Worm (Caenorhabditis elegans) whole organism, L3 larva: Measurements from ENCODE around the gene pals-33.
A peak's percentile ranks its signal among the peaks of the same experiment; 100 is the strongest.

Source experiments
- R02D3.7 ChIP-seq: fragments of 150-350 bp; optimal IDR thresholded peaks from 2 replicates; lab custom pipeline; 2014; ENCODE audit warnings: missing biosample characterization, missing genetic modification characterization
- aly-2 ChIP-seq: fragments of 150-350 bp; optimal IDR thresholded peaks from 2 replicates; lab custom pipeline; 2014; ENCODE audit warnings: missing biosample characterization, missing genetic modification characterization
- ceh-16 ChIP-seq: sonication (generic microtip); optimal IDR thresholded peaks from 2 replicates; lab custom pipeline; 2017; ENCODE audit warnings: missing biosample characterization, missing genetic modification characterization
- ceh-28 ChIP-seq: fragments of 150-350 bp; optimal IDR thresholded peaks from 2 replicates; lab custom pipeline; 2014; ENCODE audit warnings: missing biosample characterization, missing genetic modification reagents, missing genetic modification characterization
- ceh-82 ChIP-seq: fragments of 150-350 bp; optimal IDR thresholded peaks from 2 replicates; lab custom pipeline; 2014; ENCODE audit warnings: missing biosample characterization, missing genetic modification characterization
- ceh-9 ChIP-seq: sonication (generic microtip); optimal IDR thresholded peaks from 2 replicates; lab custom pipeline; 2018; ENCODE audit warnings: missing biosample characterization, missing genetic modification characterization
- daf-12 ChIP-seq: fragments of 150-350 bp; optimal IDR thresholded peaks from 2 replicates; lab custom pipeline; 2014; ENCODE audit warnings: missing biosample characterization, missing genetic modification reagents, missing genetic modification characterization
- egl-5 ChIP-seq: fragments of 150-350 bp; optimal IDR thresholded peaks from 2 replicates; lab custom pipeline; 2017; ENCODE audit warnings: missing biosample characterization, missing genetic modification reagents, missing genetic modification characterization, inconsistent platforms
- elt-1 ChIP-seq: fragments of 150-350 bp; optimal IDR thresholded peaks from 2 replicates; lab custom pipeline; 2014; ENCODE audit warnings: missing biosample characterization, missing genetic modification characterization
- elt-2 ChIP-seq: sonication (generic microtip); optimal IDR thresholded peaks from 2 replicates; lab custom pipeline; 2016; ENCODE audit warnings: missing genetic modification reagents, mild to moderate bottlenecking, missing genetic modification characterization, missing compliant biosample characterization
- elt-3 ChIP-seq, 3 experiments: fragments of 150-350 bp in 1 of 3; sonication (generic microtip) in 2 of 3; optimal IDR thresholded peaks; 2 replicates in 2 of 3; 4 replicates in 1 of 3; lab custom pipeline; 2014 to 2017; ENCODE audit warnings: missing biosample characterization in 3 of 3, missing genetic modification characterization in 3 of 3
- hmg-11 ChIP-seq: sonication (generic microtip); optimal IDR thresholded peaks from 2 replicates; lab custom pipeline; 2016; ENCODE audit warnings: missing genetic modification characterization, missing compliant biosample characterization
- jun-1 ChIP-seq: fragments of 150-350 bp; optimal IDR thresholded peaks from 2 replicates; lab custom pipeline; 2014; ENCODE audit warnings: missing biosample characterization, missing genetic modification reagents, missing genetic modification characterization
- lin-15B ChIP-seq: fragments of 150-350 bp; optimal IDR thresholded peaks from 2 replicates; lab custom pipeline; 2014; ENCODE audit warnings: missing biosample characterization, missing genetic modification characterization
- lsy-12 ChIP-seq: sonication (generic microtip); optimal IDR thresholded peaks from 2 replicates; lab custom pipeline; 2016; ENCODE audit warnings: mild to moderate bottlenecking, missing genetic modification characterization, missing compliant biosample characterization
- mdl-1 ChIP-seq: fragments of 150-350 bp; optimal IDR thresholded peaks from 2 replicates; lab custom pipeline; 2014; ENCODE audit warnings: missing biosample characterization, missing genetic modification characterization
- nfya-1 ChIP-seq: sonication (generic microtip); optimal IDR thresholded peaks from 2 replicates; lab custom pipeline; 2017; ENCODE audit warnings: missing genetic modification characterization, mild to moderate bottlenecking, missing compliant biosample characterization, antibody characterized with exemption, moderate library complexity; ENCODE audit not compliant: insufficient read depth
- nhr-11 ChIP-seq: fragments of 150-350 bp; optimal IDR thresholded peaks from 2 replicates; lab custom pipeline; 2014; ENCODE audit warnings: missing biosample characterization, missing genetic modification characterization
- nhr-12 ChIP-seq: fragments of 150-350 bp; optimal IDR thresholded peaks from 2 replicates; lab custom pipeline; 2014; ENCODE audit warnings: missing biosample characterization, missing genetic modification characterization
- nhr-23 ChIP-seq: fragments of 150-350 bp; optimal IDR thresholded peaks from 2 replicates; lab custom pipeline; 2014; ENCODE audit warnings: missing biosample characterization, missing genetic modification reagents, missing genetic modification characterization
- nhr-25 ChIP-seq: sonication (generic microtip); optimal IDR thresholded peaks from 2 replicates; lab custom pipeline; 2017; ENCODE audit warnings: missing biosample characterization, missing genetic modification characterization
- nhr-43 ChIP-seq: sonication (generic microtip); optimal IDR thresholded peaks from 2 replicates; lab custom pipeline; 2016; ENCODE audit warnings: mild to moderate bottlenecking, missing genetic modification characterization, missing compliant biosample characterization; ENCODE audit not compliant: poor library complexity, severe bottlenecking
- nhr-67 ChIP-seq: fragments of 150-350 bp; optimal IDR thresholded peaks from 2 replicates; lab custom pipeline; 2014; ENCODE audit warnings: missing biosample characterization, missing genetic modification characterization
- nhr-76 ChIP-seq: fragments of 150-350 bp; sonication (generic microtip); optimal IDR thresholded peaks from 5 replicates; lab custom pipeline; 2014; ENCODE audit warnings: missing biosample characterization, missing genetic modification characterization
- pha-4 ChIP-seq: fragments of 150-350 bp; optimal IDR thresholded peaks from 2 replicates; lab custom pipeline; 2014; ENCODE audit warnings: missing biosample characterization, missing genetic modification reagents, missing genetic modification characterization
- pqm-1 ChIP-seq: fragments of 150-350 bp; optimal IDR thresholded peaks from 2 replicates; lab custom pipeline; 2017; ENCODE audit warnings: missing biosample characterization, missing genetic modification characterization, inconsistent platforms
- sea-2 ChIP-seq: fragments of 150-350 bp; sonication (generic microtip); optimal IDR thresholded peaks from 4 replicates; lab custom pipeline; 2014; ENCODE audit warnings: missing biosample characterization, missing genetic modification reagents, missing genetic modification characterization
- snpc-4 ChIP-seq: fragments of 150-350 bp; optimal IDR thresholded peaks from 2 replicates; lab custom pipeline; 2014; ENCODE audit warnings: missing biosample characterization, missing genetic modification characterization
- unc-39 ChIP-seq: sonication (generic microtip); optimal IDR thresholded peaks from 4 replicates; lab custom pipeline; 2017; ENCODE audit warnings: missing biosample characterization, missing genetic modification characterization
- zag-1 ChIP-seq: fragments of 150-350 bp; optimal IDR thresholded peaks from 2 replicates; lab custom pipeline; 2014; ENCODE audit warnings: missing biosample characterization, missing genetic modification characterization
- ztf-11 ChIP-seq: fragments of 150-350 bp; optimal IDR thresholded peaks from 2 replicates; lab custom pipeline; 2014; ENCODE audit warnings: missing biosample characterization, missing genetic modification characterization
- ztf-4 ChIP-seq: fragments of 150-350 bp; optimal IDR thresholded peaks from 2 replicates; lab custom pipeline; 2014; ENCODE audit warnings: missing biosample characterization, missing genetic modification characterization

pals-33 gene

ce11 chrV:3673080-3673479, at the start of gene pals-33:
TSS of gene pals-33 (plus strand) at chrV:3673380.
- TF ChIP-seq ztf-11, result no peak
- no peak for TF ChIP-seq R02D3.7 (tag; lab: Kevin White, UChicago)
- TF ChIP-seq nhr-76, result no peak
- no peak for TF ChIP-seq ceh-9
- TF ChIP-seq elt-2, result no peak
- TF ChIP-seq nhr-23 (tag; lab: Kevin White, UChicago), result no peak
- TF ChIP-seq aly-2 (tag; lab: Kevin White, UChicago), result no peak
- TF ChIP-seq elt-3 (tag; optimal IDR thresholded peaks at IDR 0.05; lab: Kevin White, UChicago), result no peak

- TF ChIP-seq ceh-28 (tag; lab: Kevin White, UChicago), result no peak
- no peak for TF ChIP-seq nhr-12 (tag; lab: Kevin White, UChicago)
- TF ChIP-seq unc-39 (tag; lab: Kevin White, UChicago), result no peak
- no peak for TF ChIP-seq daf-12 (tag; lab: Kevin White, UChicago)
Observed at ce11 chrV:3626944-3627343, 46.2 kb upstream of the pals-33 start, which contains the start of gene F59B1.4. TSS of gene F59B1.4 (minus strand) at chrV:3627044.

DNA sequence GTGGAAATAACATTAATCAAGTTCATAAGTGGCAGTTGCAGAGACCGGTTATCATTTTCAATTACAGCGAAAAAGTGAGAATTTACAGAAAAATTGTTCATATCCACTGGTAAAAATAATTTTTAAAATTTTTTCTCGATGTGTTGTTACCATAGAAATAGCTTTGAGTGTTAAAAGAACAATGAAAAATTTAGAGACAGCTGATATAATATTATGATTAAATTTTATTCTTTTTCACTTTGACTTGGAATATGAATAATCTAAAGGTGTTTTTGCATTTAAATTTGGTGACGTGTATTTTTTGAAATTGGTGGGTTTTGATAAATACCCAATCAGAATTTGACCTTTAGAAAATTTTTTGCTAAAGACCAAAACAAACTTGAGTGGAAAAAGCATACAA, 41.6 kb upstream of the pals-33 start, which contains the start of gene F59B1.6:
F59B1.6 (minus strand) TSS at position 101 of the 400 bp plus-strand sequence.
- TF ChIP-seq ceh-82 (tag; lab: Kevin White, UChicago) (no peak), lin-15B (tag; lab: Kevin White, UChicago) (no peak), nhr-23 (tag; lab: Kevin White, UChicago) (no peak), nhr-67 (tag; lab: Kevin White, UChicago) (no peak), nhr-76 (no peak), elt-1 (tag; lab: Kevin White, UChicago) (no peak), elt-2 (no peak), mdl-1 (tag; lab: Kevin White, UChicago) (no peak), ztf-11 (no peak), nhr-25 (tag; lab: Kevin White, UChicago) (no peak)

DNA sequence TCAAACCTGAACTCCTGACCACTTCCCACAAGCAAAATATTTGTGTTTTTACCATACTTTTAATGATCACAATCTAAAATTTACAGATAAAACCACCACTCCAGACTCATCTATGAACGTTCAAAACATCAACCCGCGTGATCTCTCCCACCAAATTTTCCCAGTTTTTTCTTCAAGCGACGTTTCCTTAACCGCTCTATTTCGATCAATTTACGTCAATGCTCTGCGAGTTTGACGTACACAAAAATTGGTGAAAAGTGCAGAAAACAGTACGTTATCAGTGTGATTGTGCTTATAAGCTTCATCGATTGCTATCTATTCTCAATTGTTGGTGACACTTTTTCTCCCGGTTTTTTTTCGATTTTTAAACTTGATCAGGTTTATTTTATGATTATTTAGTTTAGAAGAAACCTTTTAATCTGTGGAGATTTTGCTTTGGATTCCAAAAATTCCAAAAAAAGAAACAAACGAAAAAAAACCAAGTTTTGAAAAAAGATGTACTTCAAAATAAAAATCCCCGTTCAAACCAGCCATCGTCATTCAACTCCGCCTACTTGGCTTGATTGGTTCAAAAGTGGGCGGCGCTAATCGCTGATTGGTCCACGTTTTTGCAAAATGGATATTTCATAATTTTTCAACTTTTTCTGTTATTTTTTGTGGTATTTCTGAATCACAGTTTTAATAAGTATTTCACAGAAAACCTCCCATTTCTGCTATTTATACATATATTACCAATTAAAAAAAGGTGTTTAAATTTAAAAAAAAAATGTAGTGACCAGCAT, 40.7 kb upstream of the pals-33 start:
- no peak for TF ChIP-seq nhr-43
- peak; percentile 94 for TF ChIP-seq elt-2
- no peak for TF ChIP-seq egl-5
- TF ChIP-seq aly-2 (tag; lab: Kevin White, UChicago), result no peak
- TF ChIP-seq snpc-4 (tag; lab: Kevin White, UChicago), result no peak
- peak; percentile 54 for TF ChIP-seq nfya-1 (tag; lab: Kevin White, UChicago)
- TF ChIP-seq pqm-1, result peak; percentile 90
- TF ChIP-seq nhr-11 (tag; lab: Kevin White, UChicago), result no peak
- TF ChIP-seq jun-1 (tag; lab: Kevin White, UChicago), result peak; percentile 24
- TF ChIP-seq ceh-16 (tag; lab: Kevin White, UChicago), result no peak
- TF ChIP-seq pha-4 (tag; lab: Kevin White, UChicago), result peak; percentile 28
- no peak for TF ChIP-seq ztf-11
- TF ChIP-seq hmg-11 (tag; lab: Kevin White, UChicago), result no peak
- no peak for TF ChIP-seq R02D3.7 (tag; lab: Kevin White, UChicago)

- TF ChIP-seq R02D3.7 (tag; lab: Kevin White, UChicago) (no peak), lin-15B (tag; lab: Kevin White, UChicago) (no peak), jun-1 (tag; lab: Kevin White, UChicago) (no peak), ztf-4 (tag; lab: Kevin White, UChicago) (no peak), snpc-4 (tag; lab: Kevin White, UChicago) (no peak), ceh-16 (tag; lab: Kevin White, UChicago) (no peak), lsy-12 (tag; lab: Kevin White, UChicago) (no peak), sea-2 (GFP tag; lab: Kevin White, UChicago) (no peak), zag-1 (tag; lab: Kevin White, UChicago) (no peak)
Observed at ce11 chrV:3633041-3633440, 40.1 kb upstream of the pals-33 start, which contains the start of gene F59B1.2. TSS of gene F59B1.2 (plus strand) at chrV:3633341.
